Worm (Caenorhabditis elegans): ENCODE measurements around the gene nhr-59.
A peak's percentile ranks its signal among the peaks of the same experiment; 100 is the strongest.

Gene nhr-59

ce11 chrV:2271750-2272149 is 6.3 kb downstream of the nhr-59 start, which contains the start of gene Y5H2A.1:
Gene Y5H2A.1 (minus strand): TSS chrV:2271850.
- no peak for TF ChIP-seq ama-1 (optimal IDR thresholded peaks at IDR 0.05)
- TF ChIP-seq fos-1 (tag; optimal IDR thresholded peaks at IDR 0.05) = no peak
- TF ChIP-seq ZK546.5 (tag; optimal IDR thresholded peaks at IDR 0.05) = no peak

- no peak for TF ChIP-seq egl-27 (tag; optimal IDR thresholded peaks at IDR 0.05)
- no peak for TF ChIP-seq jun-1 (tag; optimal IDR thresholded peaks at IDR 0.05)
- TF ChIP-seq elt-1 (tag; optimal IDR thresholded peaks at IDR 0.05) = no peak
- TF ChIP-seq pha-4 (tag; optimal IDR thresholded peaks at IDR 0.05) = no peak
- no peak for TF ChIP-seq lin-15B (tag; optimal IDR thresholded peaks at IDR 0.05)
- no peak for TF ChIP-seq elt-3 (tag; optimal IDR thresholded peaks at IDR 0.05)
- TF ChIP-seq tbx-2 (tag; optimal IDR thresholded peaks at IDR 0.05) = no peak
- TF ChIP-seq pqm-1 (tag; optimal IDR thresholded peaks at IDR 0.05) = no peak
- TF ChIP-seq nhr-12 (tag; optimal IDR thresholded peaks at IDR 0.05) = no peak
- no peak for TF ChIP-seq nhr-237 (tag; optimal IDR thresholded peaks at IDR 0.05)
- TF ChIP-seq lin-39 (tag; optimal IDR thresholded peaks at IDR 0.05) = no peak
Measured at ce11 chrV:2266958-2267357, 11.1 kb downstream of the nhr-59 start, which contains the start of gene nhr-275. Gene nhr-275 (minus strand): TSS chrV:2267058.

- no peak for TF ChIP-seq eor-1 (tag; optimal IDR thresholded peaks at IDR 0.05)
- TF ChIP-seq jun-1 (tag; optimal IDR thresholded peaks at IDR 0.05) = no peak
- no peak for TF ChIP-seq ZK546.5 (tag; optimal IDR thresholded peaks at IDR 0.05)
- TF ChIP-seq ztf-11 (tag; optimal IDR thresholded peaks at IDR 0.05) = no peak
- no peak for TF ChIP-seq nfya-1 (tag; optimal IDR thresholded peaks at IDR 0.05; ENCODE audit: insufficient read depth)
- no peak for TF ChIP-seq nhr-12 (tag; optimal IDR thresholded peaks at IDR 0.05)
- TF ChIP-seq egl-27 (tag; optimal IDR thresholded peaks at IDR 0.05) = no peak
- no peak for TF ChIP-seq lin-15B (tag; optimal IDR thresholded peaks at IDR 0.05)
Measured at ce11 chrV:2264925-2265324, 13.1 kb downstream of the nhr-59 start.

- TF ChIP-seq ztf-11 (tag; optimal IDR thresholded peaks at IDR 0.05) (no peak), elt-2 (tag; optimal IDR thresholded peaks at IDR 0.05) (no peak), lin-39 (tag; optimal IDR thresholded peaks at IDR 0.05) (no peak), pha-4 (tag; optimal IDR thresholded peaks at IDR 0.05) (peak; percentile 46)
Measured at ce11 chrV:2264455-2264854, 13.6 kb downstream of the nhr-59 start, which contains the start of gene nhr-183. Gene nhr-183 (minus strand): TSS chrV:2264634.

ce11 chrV:2260660-2261059 is 17.4 kb downstream of the nhr-59 start, which contains the start of gene F41B5.12:
Gene F41B5.12 (plus strand): TSS chrV:2260960.
- TF ChIP-seq egl-27 (tag; optimal IDR thresholded peaks at IDR 0.05) (no peak), elt-3 (tag; optimal IDR thresholded peaks at IDR 0.05) (no peak), fkh-2 (tag; optimal IDR thresholded peaks at IDR 0.05) (no peak), tbx-2 (tag; optimal IDR thresholded peaks at IDR 0.05) (no peak), lin-15B (tag; optimal IDR thresholded peaks at IDR 0.05) (no peak), ceh-9 (tag; optimal IDR thresholded peaks at IDR 0.05) (no peak)

- TF ChIP-seq tbx-2 (tag; optimal IDR thresholded peaks at IDR 0.05) (no peak), egl-27 (tag; optimal IDR thresholded peaks at IDR 0.05) (no peak), nfya-1 (tag; optimal IDR thresholded peaks at IDR 0.05; ENCODE audit: insufficient read depth) (peak; percentile 16), snpc-4 (tag; optimal IDR thresholded peaks at IDR 0.05) (no peak), zag-1 (tag; optimal IDR thresholded peaks at IDR 0.05) (no peak), elt-2 (tag; optimal IDR thresholded peaks at IDR 0.05) (peak; percentile 28), R02D3.7 (tag; optimal IDR thresholded peaks at IDR 0.05) (no peak), fkh-10 (GFP tag; optimal IDR thresholded peaks at IDR 0.05) (no peak), nhr-28 (tag; optimal IDR thresholded peaks at IDR 0.05) (no peak), ceh-16 (tag; optimal IDR thresholded peaks at IDR 0.05) (no peak), ztf-4 (tag; optimal IDR thresholded peaks at IDR 0.05) (no peak), elt-1 (tag; optimal IDR thresholded peaks at IDR 0.05) (no peak), ceh-9 (tag; optimal IDR thresholded peaks at IDR 0.05) (no peak), egl-5 (tag; optimal IDR thresholded peaks at IDR 0.05) (no peak), pqm-1 (tag; optimal IDR thresholded peaks at IDR 0.05) (no peak), pha-4 (tag; optimal IDR thresholded peaks at IDR 0.05) (peak; percentile 83), elt-3 (tag; optimal IDR thresholded peaks at IDR 0.05) (no peak), ama-1 (optimal IDR thresholded peaks at IDR 0.05) (no peak), eor-1 (tag; optimal IDR thresholded peaks at IDR 0.05) (no peak), skn-1 (tag; optimal IDR thresholded peaks at IDR 0.05) (peak; percentile 89), sea-2 (GFP tag; optimal IDR thresholded peaks at IDR 0.05) (no peak), nhr-23 (tag; optimal IDR thresholded peaks at IDR 0.05) (peak; percentile 3), nhr-77 (tag; optimal IDR thresholded peaks at IDR 0.05) (no peak), daf-12 (tag; optimal IDR thresholded peaks at IDR 0.05) (no peak)
Measured at ce11 chrV:2259750-2260149, 18.3 kb downstream of the nhr-59 start, which contains the start of gene nhr-182. Gene nhr-182 (minus strand): TSS chrV:2259927.

All from whole organism, L3 larva.